Fruit fly (Drosophila melanogaster): Measurements from ENCODE around the gene CG9706.

DNA sequence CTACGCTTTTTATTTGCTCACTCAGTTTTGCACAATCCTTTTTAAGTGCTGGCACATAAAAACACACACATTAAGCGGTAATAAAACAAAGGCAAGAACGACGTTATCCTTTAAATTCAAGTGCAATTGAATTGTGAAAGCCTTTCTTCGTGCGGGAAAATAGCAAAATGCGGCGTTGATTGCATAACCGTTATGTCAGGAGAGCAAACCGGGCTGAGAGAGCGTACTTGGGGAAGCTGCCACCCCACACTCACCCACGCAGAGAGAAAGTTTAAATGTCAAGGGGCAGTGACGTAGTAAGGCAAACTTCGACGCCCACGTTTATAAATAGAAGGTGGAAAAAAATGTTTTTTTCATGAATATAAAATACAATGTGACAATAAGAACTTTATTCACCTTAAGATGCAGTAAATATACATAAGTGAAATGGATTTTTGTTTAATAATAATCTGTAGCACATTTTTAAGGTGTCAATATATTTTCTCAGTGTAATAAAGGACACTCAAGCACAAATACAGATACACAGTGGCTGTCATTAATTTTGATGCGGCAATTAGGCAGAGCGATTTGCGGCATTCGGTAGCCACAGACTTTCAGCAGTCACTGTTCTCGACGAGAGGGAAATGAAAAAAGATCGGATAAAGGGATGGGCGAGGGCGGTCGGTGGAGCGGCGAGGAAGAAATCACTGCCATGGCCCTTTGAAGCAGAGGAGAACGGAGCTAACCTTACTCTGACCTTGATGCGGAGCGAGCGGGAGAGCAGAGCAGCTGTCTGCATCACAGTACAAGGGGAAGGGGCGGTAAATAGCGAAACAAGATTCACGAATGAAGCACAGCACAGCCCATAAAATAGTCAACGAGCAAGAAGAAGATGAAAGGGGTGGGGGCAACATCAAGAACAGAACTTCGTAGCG lies 23.3 kb downstream of the CG9706 start:
- TF ChIP-seq Clk (GFP tag; optimal IDR thresholded peaks at IDR 0.05) (no peak), cic (GFP tag; optimal IDR thresholded peaks at IDR 0.05) (no peak), ovo (GFP tag; optimal IDR thresholded peaks at IDR 0.05) (no peak), Mnt (GFP tag; optimal IDR thresholded peaks at IDR 0.05) (no peak)
